Fruit fly (Drosophila melanogaster) whole organism, pupa: Measurements from ENCODE around the gene Cpr76Bb.

Experiments
- CG10348 ChIP-seq: fragments of 200-800 bp; sonication (Bioruptor generic); IDR thresholded peaks from 2 replicates; pipeline ENCODE4 v1.3.6; 2022; ENCODE audit warnings: missing biosample characterization, missing genetic modification characterization
- CG12605 ChIP-seq: fragments of 200-800 bp; sonication (Bioruptor generic); IDR thresholded peaks from 2 replicates; pipeline ENCODE4 v1.3.6; 2022; ENCODE audit warnings: missing biosample characterization, missing genetic modification characterization
- CG13204 ChIP-seq: fragments of 200-800 bp; sonication (Bioruptor generic); optimal IDR thresholded peaks from 2 replicates; lab custom pipeline; 2018; ENCODE audit warnings: missing biosample characterization, mild to moderate bottlenecking, missing genetic modification characterization, moderate library complexity
- CG14655 ChIP-seq: fragments of 200-800 bp; sonication (Bioruptor generic); optimal IDR thresholded peaks from 3 replicates; lab custom pipeline; 2017; ENCODE audit warnings: mild to moderate bottlenecking, missing biosample characterization, missing genetic modification reagents, missing genetic modification characterization
- CG17806 ChIP-seq: fragments of 200-800 bp; sonication (Bioruptor generic); optimal IDR thresholded peaks from 2 replicates; lab custom pipeline; 2018; ENCODE audit warnings: missing biosample characterization, mild to moderate bottlenecking, missing genetic modification characterization, moderate library complexity
- CG32121 ChIP-seq: fragments of 200-800 bp; sonication (Bioruptor generic); IDR thresholded peaks from 2 replicates; pipeline ENCODE4 v1.3.6; 2022; ENCODE audit warnings: missing biosample characterization, missing genetic modification characterization
- CG34367 ChIP-seq: fragments of 200-800 bp; sonication (Bioruptor generic); optimal IDR thresholded peaks from 2 replicates; lab custom pipeline; 2018; ENCODE audit warnings: missing biosample characterization, mild to moderate bottlenecking, missing genetic modification characterization
- CG4496 ChIP-seq: fragments of 200-800 bp; sonication (Bioruptor generic); IDR thresholded peaks from 3 replicates; pipeline ENCODE4 v1.3.6; 2022; ENCODE audit warnings: missing biosample characterization, missing genetic modification characterization
- CG8159 ChIP-seq: fragments of 200-800 bp; sonication (Bioruptor generic); optimal IDR thresholded peaks from 3 replicates; lab custom pipeline; 2018; ENCODE audit warnings: missing biosample characterization, mild to moderate bottlenecking, missing genetic modification characterization, moderate library complexity
- CG8301 ChIP-seq: fragments of 200-800 bp; sonication (Bioruptor generic); optimal IDR thresholded peaks from 2 replicates; lab custom pipeline; 2018; ENCODE audit warnings: missing biosample characterization, mild to moderate bottlenecking, missing genetic modification characterization
- CG9948 ChIP-seq: fragments of 200-800 bp; sonication (Bioruptor generic); optimal IDR thresholded peaks from 2 replicates; lab custom pipeline; 2018; ENCODE audit warnings: missing biosample characterization, mild to moderate bottlenecking, missing genetic modification characterization, moderate library complexity
- D1 ChIP-seq: fragments of 200-800 bp; sonication (Bioruptor generic); optimal IDR thresholded peaks from 2 replicates; lab custom pipeline; 2018; ENCODE audit warnings: missing biosample characterization, mild to moderate bottlenecking, missing genetic modification characterization, moderate library complexity
- EcR ChIP-seq: fragments of 200-800 bp; sonication (Bioruptor generic); optimal IDR thresholded peaks from 3 replicates; lab custom pipeline; 2019; ENCODE audit warnings: missing biosample characterization, missing genetic modification characterization, mild to moderate bottlenecking, moderate library complexity, missing genetic modification reagents
- Ets98B ChIP-seq: fragments of 200-800 bp; sonication (Bioruptor generic); IDR thresholded peaks from 2 replicates; pipeline ENCODE4 v1.3.6; 2022; ENCODE audit warnings: missing biosample characterization, missing genetic modification characterization
- Pif1A ChIP-seq: fragments of 200-800 bp; sonication (Bioruptor generic); optimal IDR thresholded peaks from 3 replicates; lab custom pipeline; 2016; ENCODE audit warnings: missing biosample characterization, missing genetic modification characterization
- Pif1B ChIP-seq: fragments of 200-800 bp; sonication (Bioruptor generic); optimal IDR thresholded peaks from 3 replicates; lab custom pipeline; 2016; ENCODE audit warnings: missing biosample characterization, missing genetic modification characterization
- Snoo ChIP-seq: fragments of 200-800 bp; sonication (Bioruptor generic); optimal IDR thresholded peaks from 3 replicates; lab custom pipeline; 2017; ENCODE audit warnings: missing biosample characterization, mild to moderate bottlenecking, missing genetic modification characterization, inconsistent platforms
- fd96Ca ChIP-seq: fragments of 200-800 bp; sonication (Bioruptor generic); IDR thresholded peaks from 3 replicates; pipeline ENCODE4 v1.3.6; 2022; ENCODE audit warnings: missing biosample characterization, missing genetic modification characterization
- gl ChIP-seq: fragments of 200-800 bp; sonication (Bioruptor generic); optimal IDR thresholded peaks from 2 replicates; lab custom pipeline; 2018; ENCODE audit warnings: missing biosample characterization, mild to moderate bottlenecking, missing genetic modification characterization

Gene Cpr76Bb

dm6 chr3L:19569407-19569806 is 50.0 kb downstream of the Cpr76Bb start:
- TF ChIP-seq CG13204 (no peak), CG34367 (tag; lab: Kevin White, UChicago) (no peak), CG8301 (tag; lab: Kevin White, UChicago) (no peak), CG32121 (GFP tag; lab: Robert Waterston, UW) (no peak), gl (no peak), CG8159 (tag; lab: Kevin White, UChicago) (no peak), D1 (tag; lab: Kevin White, UChicago) (no peak), CG17806 (tag; lab: Kevin White, UChicago) (no peak), CG12605 (GFP tag; lab: Robert Waterston, UW) (no peak), fd96Ca (GFP tag; lab: Robert Waterston, UW) (no peak), Snoo (tag; lab: Kevin White, UChicago) (no peak), Ets98B (GFP tag; lab: Robert Waterston, UW) (no peak), Pif1A (GFP tag; lab: Kevin White, UChicago) (no peak), CG9948 (tag; lab: Kevin White, UChicago) (no peak), Pif1B (GFP tag; lab: Kevin White, UChicago) (no peak), EcR (no peak), CG4496 (GFP tag; lab: Robert Waterston, UW) (no peak), CG10348 (GFP tag; lab: Robert Waterston, UW) (no peak), CG14655 (no peak)
